Worm (Caenorhabditis elegans) whole organism, late embryonic: ENCODE results near the gene nhr-56.

ENCODE experiments used
- C08G9.2 ChIP-seq: sonication (generic microtip); optimal IDR thresholded peaks from 2 replicates; lab custom pipeline; 2016; ENCODE audit warnings: mild to moderate bottlenecking, missing genetic modification characterization, moderate library complexity, missing compliant biosample characterization
- C38D4.7 ChIP-seq: fragments of 200-800 bp; sonication (Bioruptor generic); optimal IDR thresholded peaks from 2 replicates; lab custom pipeline; 2018; ENCODE audit warnings: mild to moderate bottlenecking, missing genetic modification characterization, moderate library complexity, missing compliant biosample characterization
- F13H6.1 ChIP-seq: sonication (generic microtip); optimal IDR thresholded peaks from 2 replicates; lab custom pipeline; 2016; ENCODE audit warnings: missing genetic modification characterization, missing compliant biosample characterization
- K02D7.2 ChIP-seq: sonication (generic microtip); optimal IDR thresholded peaks from 2 replicates; lab custom pipeline; 2017; ENCODE audit warnings: mild to moderate bottlenecking, missing genetic modification characterization, missing compliant biosample characterization
- T23F11.4 ChIP-seq: fragments of 200-800 bp; sonication (Bioruptor generic); optimal IDR thresholded peaks from 2 replicates; lab custom pipeline; 2018; ENCODE audit warnings: mild to moderate bottlenecking, missing genetic modification characterization, missing compliant biosample characterization
- ahr-1 ChIP-seq: sonication (generic microtip); optimal IDR thresholded peaks from 2 replicates; lab custom pipeline; 2016; ENCODE audit warnings: missing genetic modification characterization, missing compliant biosample characterization
- ama-1 ChIP-seq: fragments of 150-350 bp; optimal IDR thresholded peaks from 2 replicates; lab custom pipeline; 2014
- ceh-18 ChIP-seq: sonication (generic microtip); optimal IDR thresholded peaks from 2 replicates; lab custom pipeline; 2016; ENCODE audit warnings: missing genetic modification characterization, missing compliant biosample characterization
- ceh-19 ChIP-seq: fragments of 200-800 bp; sonication (Bioruptor generic); optimal IDR thresholded peaks from 2 replicates; lab custom pipeline; 2018; ENCODE audit warnings: mild to moderate bottlenecking, missing genetic modification characterization, missing compliant biosample characterization
- ceh-2 ChIP-seq: sonication (generic microtip); optimal IDR thresholded peaks from 2 replicates; lab custom pipeline; 2016; ENCODE audit warnings: missing genotype, missing genetic modification characterization, missing compliant biosample characterization
- ceh-22 ChIP-seq: sonication (generic microtip); optimal IDR thresholded peaks from 2 replicates; lab custom pipeline; 2017; ENCODE audit warnings: missing biosample characterization, missing genetic modification characterization
- ceh-24 ChIP-seq: sonication (generic microtip); optimal IDR thresholded peaks from 2 replicates; lab custom pipeline; 2016; ENCODE audit warnings: mild to moderate bottlenecking, missing genetic modification characterization, missing compliant biosample characterization
- ceh-30 ChIP-seq: fragments of 150-350 bp; optimal IDR thresholded peaks from 2 replicates; lab custom pipeline; 2014; ENCODE audit warnings: missing biosample characterization, missing genetic modification characterization
- ceh-31 ChIP-seq: sonication (generic microtip); optimal IDR thresholded peaks from 2 replicates; lab custom pipeline; 2016; ENCODE audit warnings: missing genetic modification characterization, missing compliant biosample characterization
- ceh-34 ChIP-seq: sonication (generic microtip); optimal IDR thresholded peaks from 2 replicates; lab custom pipeline; 2016; ENCODE audit warnings: mild to moderate bottlenecking, missing genetic modification characterization, missing compliant biosample characterization
- ceh-48 ChIP-seq: sonication (generic microtip); optimal IDR thresholded peaks from 2 replicates; lab custom pipeline; 2016; ENCODE audit warnings: missing genetic modification characterization, inconsistent platforms, missing compliant biosample characterization
- ceh-6 ChIP-seq: fragments of 200-800 bp; sonication (Bioruptor generic); optimal IDR thresholded peaks from 2 replicates; lab custom pipeline; 2018; ENCODE audit warnings: mild to moderate bottlenecking, missing genetic modification characterization, missing compliant biosample characterization
- che-1 ChIP-seq: sonication (generic microtip); optimal IDR thresholded peaks from 2 replicates; lab custom pipeline; 2016; ENCODE audit warnings: mild to moderate bottlenecking, missing genetic modification characterization, missing compliant biosample characterization
- dmd-4 ChIP-seq: sonication (generic microtip); optimal IDR thresholded peaks from 2 replicates; lab custom pipeline; 2016; ENCODE audit warnings: borderline replicate concordance, missing genetic modification characterization, missing compliant biosample characterization
- ets-4 ChIP-seq: sonication (generic microtip); optimal IDR thresholded peaks from 2 replicates; lab custom pipeline; 2016; ENCODE audit warnings: missing genetic modification characterization, missing compliant biosample characterization
- fax-1 ChIP-seq: sonication (generic microtip); optimal IDR thresholded peaks from 2 replicates; lab custom pipeline; 2016; ENCODE audit warnings: missing genotype, missing genetic modification characterization, missing compliant biosample characterization
- fkh-10 ChIP-seq: fragments of 150-350 bp; optimal IDR thresholded peaks from 2 replicates; lab custom pipeline; 2014; ENCODE audit warnings: missing biosample characterization, missing genetic modification reagents, missing genetic modification characterization
- gmeb-2 ChIP-seq: sonication (generic microtip); optimal IDR thresholded peaks from 2 replicates; lab custom pipeline; 2016; ENCODE audit warnings: missing genetic modification characterization, inconsistent platforms, missing compliant biosample characterization
- hlh-15 ChIP-seq: sonication (generic microtip); optimal IDR thresholded peaks from 2 replicates; lab custom pipeline; 2016; ENCODE audit warnings: missing genetic modification characterization, missing compliant biosample characterization
- hlh-6 ChIP-seq: sonication (generic microtip); optimal IDR thresholded peaks from 2 replicates; lab custom pipeline; 2016; ENCODE audit warnings: missing genotype, missing genetic modification characterization, missing compliant biosample characterization
- hlh-8 ChIP-seq: sonication (generic microtip); optimal IDR thresholded peaks from 2 replicates; lab custom pipeline; 2016; ENCODE audit warnings: missing genotype, missing genetic modification characterization, missing compliant biosample characterization
- lin-11 ChIP-seq: fragments of 200-800 bp; sonication (Bioruptor generic); optimal IDR thresholded peaks from 2 replicates; lab custom pipeline; 2018; ENCODE audit warnings: mild to moderate bottlenecking, missing genetic modification characterization, missing compliant biosample characterization
- madf-2 ChIP-seq: sonication (generic microtip); optimal IDR thresholded peaks from 2 replicates; lab custom pipeline; 2017; ENCODE audit warnings: missing genetic modification characterization, missing compliant biosample characterization
- nhr-11 ChIP-seq: fragments of 150-350 bp; optimal IDR thresholded peaks from 2 replicates; lab custom pipeline; 2014; ENCODE audit warnings: missing biosample characterization, missing genetic modification characterization
- nhr-232 ChIP-seq: sonication (generic microtip); optimal IDR thresholded peaks from 2 replicates; lab custom pipeline; 2016; ENCODE audit warnings: missing genetic modification characterization, missing compliant biosample characterization
- npax-4 ChIP-seq: sonication (generic microtip); optimal IDR thresholded peaks from 2 replicates; lab custom pipeline; 2016; ENCODE audit warnings: missing genetic modification characterization, missing compliant biosample characterization
- odd-2 ChIP-seq: sonication (generic microtip); optimal IDR thresholded peaks from 2 replicates; lab custom pipeline; 2017; ENCODE audit warnings: antibody characterized with exemption, mild to moderate bottlenecking, missing genetic modification characterization, missing compliant biosample characterization
- pax-1 ChIP-seq: fragments of 150-350 bp; optimal IDR thresholded peaks from 2 replicates; lab custom pipeline; 2014; ENCODE audit warnings: missing biosample characterization, missing genetic modification characterization
- pha-2 ChIP-seq: sonication (generic microtip); optimal IDR thresholded peaks from 2 replicates; lab custom pipeline; 2017; ENCODE audit warnings: mild to moderate bottlenecking, missing genetic modification characterization, missing compliant biosample characterization
- ref-2 ChIP-seq: sonication (generic microtip); optimal IDR thresholded peaks from 2 replicates; lab custom pipeline; 2016; ENCODE audit warnings: missing genetic modification characterization, missing compliant biosample characterization
- rnt-1 ChIP-seq: sonication (generic microtip); optimal IDR thresholded peaks from 2 replicates; lab custom pipeline; 2016; ENCODE audit warnings: missing genetic modification characterization, missing compliant biosample characterization
- sdc-2 ChIP-seq: sonication (generic microtip); optimal IDR thresholded peaks from 2 replicates; lab custom pipeline; 2016; ENCODE audit warnings: missing genotype, missing genetic modification characterization, missing compliant biosample characterization
- sox-2 ChIP-seq: fragments of 200-800 bp; sonication (Bioruptor generic); IDR thresholded peaks from 2 replicates; pipeline ENCODE4 v1.3.6; 2022; ENCODE audit warnings: missing genetic modification reagents, missing genetic modification characterization, missing compliant biosample characterization
- sox-4 ChIP-seq: sonication (generic microtip); optimal IDR thresholded peaks from 2 replicates; lab custom pipeline; 2017; ENCODE audit warnings: mild to moderate bottlenecking, missing genetic modification characterization, inconsistent platforms, missing compliant biosample characterization
- syd-9 ChIP-seq: sonication (generic microtip); optimal IDR thresholded peaks from 2 replicates; lab custom pipeline; 2016; ENCODE audit warnings: mild to moderate bottlenecking, missing genetic modification characterization, moderate library complexity, missing compliant biosample characterization
- tbx-2 ChIP-seq: sonication (generic microtip); optimal IDR thresholded peaks from 2 replicates; lab custom pipeline; 2016; ENCODE audit warnings: missing genetic modification characterization, missing compliant biosample characterization
- unc-3 ChIP-seq, 2 experiments: fragments of 200-800 bp in 1 of 2; sonication (Bioruptor generic) in 1 of 2; sonication (generic microtip) in 1 of 2; conservative IDR thresholded peaks in 1 of 2; optimal IDR thresholded peaks in 1 of 2; 2 replicates each; pipeline versions ENCODE4 v1.3.6 to Lab custom; 2016 to 2022; ENCODE audit warnings: missing compliant biosample characterization in 2 of 2, missing genetic modification characterization in 2 of 2, missing genetic modification reagents in 1 of 2
- unc-42 ChIP-seq: sonication (generic microtip); optimal IDR thresholded peaks from 2 replicates; lab custom pipeline; 2016; ENCODE audit warnings: missing genotype, missing genetic modification characterization, missing compliant biosample characterization
- unc-55 ChIP-seq: sonication (generic microtip); optimal IDR thresholded peaks from 2 replicates; lab custom pipeline; 2017; ENCODE audit warnings: missing biosample characterization, missing genetic modification reagents, missing genetic modification characterization
- unc-86 ChIP-seq: sonication (generic microtip); optimal IDR thresholded peaks from 2 replicates; lab custom pipeline; 2016; ENCODE audit warnings: missing genetic modification characterization, missing compliant biosample characterization
- zip-5 ChIP-seq: sonication (generic microtip); optimal IDR thresholded peaks from 2 replicates; lab custom pipeline; 2016; ENCODE audit warnings: missing genetic modification characterization, missing compliant biosample characterization

nhr-56 gene

ce11 chrV:2192117-2192516 lies 26.7 kb upstream of the nhr-56 start, which contains the start of gene nhr-13:
nhr-13 (plus strand) TSS chrV:2192485.
- no peak for TF ChIP-seq unc-3 (GFP tag; conservative IDR thresholded peaks at IDR 0.05; lab: Robert Waterston, UW)
- TF ChIP-seq unc-3 (tag; optimal IDR thresholded peaks at IDR 0.05; lab: Kevin White, UChicago), result no peak
- no peak for TF ChIP-seq C38D4.7
- TF ChIP-seq ceh-2 (tag; lab: Kevin White, UChicago), result no peak
- no peak for TF ChIP-seq ceh-48
- no peak for TF ChIP-seq ceh-30 (tag; lab: Kevin White, UChicago)
- no peak for TF ChIP-seq hlh-15 (tag; lab: Kevin White, UChicago)
- no peak for TF ChIP-seq ceh-24 (tag; lab: Kevin White, UChicago)

ce11 chrV:2199594-2199993 lies 19.2 kb upstream of the nhr-56 start:
- TF ChIP-seq che-1 (tag; lab: Kevin White, UChicago) (no peak), npax-4 (no peak), ceh-31 (tag; lab: Kevin White, UChicago) (no peak), hlh-8 (tag; lab: Kevin White, UChicago) (no peak), ceh-22 (tag; lab: Kevin White, UChicago) (no peak), C08G9.2 (tag; lab: Kevin White, UChicago) (no peak), odd-2 (tag; lab: Kevin White, UChicago) (no peak), zip-5 (tag; lab: Kevin White, UChicago) (no peak), ceh-18 (tag; lab: Kevin White, UChicago) (no peak)

ce11 chrV:2200402-2200801 lies 18.4 kb upstream of the nhr-56 start:
- TF ChIP-seq nhr-11 (tag; lab: Kevin White, UChicago), result no peak
- TF ChIP-seq sox-4, result no peak
- TF ChIP-seq unc-55 (GFP tag; lab: Kevin White, UChicago), result no peak
- no peak for TF ChIP-seq F13H6.1 (tag; lab: Kevin White, UChicago)
- TF ChIP-seq gmeb-2, result no peak
- TF ChIP-seq K02D7.2 (tag; lab: Kevin White, UChicago), result no peak
- no peak for TF ChIP-seq ref-2 (tag; lab: Kevin White, UChicago)
- no peak for TF ChIP-seq ceh-24 (tag; lab: Kevin White, UChicago)
- TF ChIP-seq dmd-4 (tag; lab: Kevin White, UChicago), result no peak

ce11 chrV:2201240-2201639 lies 17.6 kb upstream of the nhr-56 start, which contains the start of gene cyp-32B1:
cyp-32B1 (minus strand) TSS chrV:2201415.
- no peak for TF ChIP-seq rnt-1 (tag; lab: Kevin White, UChicago)
- TF ChIP-seq ama-1, result no peak
- TF ChIP-seq sox-2, result no peak
- TF ChIP-seq ets-4 (tag; lab: Kevin White, UChicago), result no peak
- no peak for TF ChIP-seq odd-2 (tag; lab: Kevin White, UChicago)
- no peak for TF ChIP-seq ceh-6 (GFP tag; lab: Kevin White, UChicago)
- no peak for TF ChIP-seq dmd-4 (tag; lab: Kevin White, UChicago)
- no peak for TF ChIP-seq fkh-10 (GFP tag; lab: Kevin White, UChicago)
- TF ChIP-seq hlh-6 (tag; lab: Kevin White, UChicago), result no peak
- no peak for TF ChIP-seq ceh-2 (tag; lab: Kevin White, UChicago)
- TF ChIP-seq nhr-232 (tag; lab: Kevin White, UChicago), result no peak
- TF ChIP-seq madf-2 (tag; lab: Kevin White, UChicago), result no peak
- no peak for TF ChIP-seq zip-5 (tag; lab: Kevin White, UChicago)

ce11 chrV:2204080-2204479 lies 14.7 kb upstream of the nhr-56 start, which contains the start of gene cyp-33C12:
cyp-33C12 (minus strand) TSS chrV:2204400.
- TF ChIP-seq pha-2 (tag; lab: Kevin White, UChicago) (no peak), ahr-1 (tag; lab: Kevin White, UChicago) (no peak), unc-42 (tag; lab: Kevin White, UChicago) (no peak), unc-86 (tag; lab: Kevin White, UChicago) (no peak), tbx-2 (tag; lab: Kevin White, UChicago) (no peak), ceh-22 (tag; lab: Kevin White, UChicago) (no peak), ceh-18 (tag; lab: Kevin White, UChicago) (no peak), sdc-2 (tag; lab: Kevin White, UChicago) (no peak), ama-1 (no peak), fax-1 (tag; lab: Kevin White, UChicago) (no peak), pax-1 (tag; lab: Kevin White, UChicago) (no peak), ets-4 (tag; lab: Kevin White, UChicago) (no peak), ceh-19 (GFP tag; lab: Kevin White, UChicago) (no peak), T23F11.4 (GFP tag; lab: Kevin White, UChicago) (no peak), lin-11 (tag; lab: Kevin White, UChicago) (no peak), sox-2 (no peak), ceh-34 (no peak), syd-9 (tag; lab: Kevin White, UChicago) (no peak)
